Worm (Caenorhabditis elegans): ENCODE results near the gene H11E01.3.

- TF ChIP-seq F13H6.1 (tag; optimal IDR thresholded peaks at IDR 0.05) (no peak), nhr-11 (tag; optimal IDR thresholded peaks at IDR 0.05) (no peak), K02D7.2 (tag; optimal IDR thresholded peaks at IDR 0.05) (no peak), nhr-232 (tag; optimal IDR thresholded peaks at IDR 0.05) (no peak), unc-42 (tag; optimal IDR thresholded peaks at IDR 0.05) (no peak), hlh-8 (tag; optimal IDR thresholded peaks at IDR 0.05) (no peak), lin-11 (tag; optimal IDR thresholded peaks at IDR 0.05) (no peak), nfya-1 (tag; optimal IDR thresholded peaks at IDR 0.05) (no peak), rnt-1 (tag; optimal IDR thresholded peaks at IDR 0.05) (no peak)
These were observed 50.5 kb downstream of the H11E01.3 start, which contains the start of gene tbx-32 for ce11 chrX:1655207-1655606.
